Fruit fly (Drosophila melanogaster) whole organism, embryonic: ENCODE results near the gene CG15019.

Experiments
- CG13424 ChIP-seq: fragments of 200-800 bp; sonication (Bioruptor generic); optimal IDR thresholded peaks from 2 replicates; lab custom pipeline; 2019; ENCODE audit warnings: missing biosample characterization, mild to moderate bottlenecking, missing genetic modification characterization, moderate library complexity
- CG14014 ChIP-seq: fragments of 200-800 bp; sonication (Bioruptor generic); IDR thresholded peaks from 2 replicates; pipeline ENCODE4 v1.3.6; 2022; ENCODE audit warnings: missing biosample characterization, missing genetic modification characterization
- CG14667 ChIP-seq: fragments of 200-800 bp; sonication (Bioruptor generic); IDR thresholded peaks from 2 replicates; pipeline ENCODE4 v1.3.6; 2022; ENCODE audit warnings: missing biosample characterization, missing genetic modification characterization
- CG15696 ChIP-seq: fragments of 200-800 bp; sonication (Bioruptor generic); optimal IDR thresholded peaks from 2 replicates; lab custom pipeline; 2019; ENCODE audit warnings: missing biosample characterization, mild to moderate bottlenecking, missing genetic modification characterization, moderate library complexity
- CG1603 ChIP-seq: fragments of 200-800 bp; sonication (Bioruptor generic); optimal IDR thresholded peaks from 2 replicates; lab custom pipeline; 2019; ENCODE audit warnings: missing biosample characterization, mild to moderate bottlenecking, missing genetic modification characterization, moderate library complexity
- CG17912 ChIP-seq: fragments of 200-800 bp; sonication (Bioruptor generic); optimal IDR thresholded peaks from 2 replicates; lab custom pipeline; 2018; ENCODE audit warnings: missing biosample characterization, mild to moderate bottlenecking, missing genetic modification characterization
- CG32532 ChIP-seq: fragments of 200-800 bp; sonication (Bioruptor generic); IDR thresholded peaks from 2 replicates; pipeline ENCODE4 v1.3.6; 2022; ENCODE audit warnings: missing biosample characterization, missing genetic modification characterization
- CG33557 ChIP-seq: fragments of 200-800 bp; sonication (Bioruptor generic); optimal IDR thresholded peaks from 2 replicates; lab custom pipeline; 2019; ENCODE audit warnings: missing biosample characterization, mild to moderate bottlenecking, missing genetic modification characterization, moderate library complexity
- CG6272 ChIP-seq: fragments of 200-800 bp; sonication (Bioruptor generic); IDR thresholded peaks from 2 replicates; pipeline ENCODE4 v1.3.6; 2022; ENCODE audit warnings: missing biosample characterization, missing genetic modification characterization
- CG9437 ChIP-seq: fragments of 200-800 bp; sonication (Bioruptor generic); optimal IDR thresholded peaks from 2 replicates; lab custom pipeline; 2018; ENCODE audit warnings: missing biosample characterization, mild to moderate bottlenecking, missing genetic modification characterization
- CrebB ChIP-seq: fragments of 200-800 bp; sonication (Bioruptor generic); optimal IDR thresholded peaks from 3 replicates; lab custom pipeline; 2018; ENCODE audit warnings: missing biosample characterization, mild to moderate bottlenecking, missing genetic modification characterization
- D ChIP-seq, 2 experiments: fragments of 200-800 bp in 1 of 2; fragments of >200 bp in 1 of 2; sonication (Bioruptor generic) in 1 of 2; optimal IDR thresholded peaks; 2 replicates in 1 of 2; 3 replicates in 1 of 2; lab custom pipeline; 2017; ENCODE audit warnings: mild to moderate bottlenecking in 1 of 2, missing biosample characterization in 1 of 2, missing genetic modification characterization in 1 of 2, missing genetic modification reagents in 1 of 2
- Drgx ChIP-seq: fragments of 200-800 bp; sonication (Bioruptor generic); IDR thresholded peaks from 2 replicates; pipeline ENCODE4 v1.3.6; 2022; ENCODE audit warnings: missing biosample characterization, missing genetic modification characterization
- Hr3 ChIP-seq: fragments of 200-800 bp; sonication (Bioruptor generic); optimal IDR thresholded peaks from 3 replicates; lab custom pipeline; 2016; ENCODE audit warnings: missing biosample characterization, missing genetic modification characterization
- Hr39 ChIP-seq: fragments of >200 bp; optimal IDR thresholded peaks from 2 replicates; lab custom pipeline; 2017
- Hr78 ChIP-seq, 2 experiments: fragments of 200-800 bp in 1 of 2; fragments of >200 bp in 1 of 2; sonication (Bioruptor generic) in 1 of 2; optimal IDR thresholded peaks; 2 replicates each; lab custom pipeline; 2017 to 2019; ENCODE audit warnings: missing biosample characterization in 2 of 2, missing genetic modification characterization in 2 of 2, mild to moderate bottlenecking in 1 of 2, moderate library complexity in 1 of 2
- Jarid2 ChIP-seq: fragments of 200-800 bp; sonication (Bioruptor generic); optimal IDR thresholded peaks from 3 replicates; lab custom pipeline; 2017; ENCODE audit warnings: mild to moderate bottlenecking, missing biosample characterization, missing genetic modification reagents, missing genetic modification characterization
- MTF-1 ChIP-seq: fragments of 200-800 bp; sonication (Bioruptor generic); optimal IDR thresholded peaks from 2 replicates; lab custom pipeline; 2018; ENCODE audit warnings: missing biosample characterization, mild to moderate bottlenecking, missing genetic modification characterization, borderline replicate concordance
- NC2β ChIP-seq: fragments of 200-800 bp; sonication (Bioruptor generic); optimal IDR thresholded peaks from 2 replicates; lab custom pipeline; 2016; ENCODE audit warnings: missing biosample characterization, missing genetic modification characterization
- Spps ChIP-seq: fragments of 200-800 bp; sonication (Bioruptor generic); optimal IDR thresholded peaks from 2 replicates; lab custom pipeline; 2018; ENCODE audit warnings: missing biosample characterization, mild to moderate bottlenecking, missing genetic modification characterization
- Sry-δ ChIP-seq: fragments of 200-800 bp; sonication (Bioruptor generic); optimal IDR thresholded peaks from 2 replicates; lab custom pipeline; 2016; ENCODE audit warnings: missing biosample characterization, missing genetic modification characterization
- Trl ChIP-seq, 3 experiments: fragments of >200 bp in 2 of 3; fragments of 200-800 bp in 1 of 3; sonication (Bioruptor generic) in 1 of 3; optimal IDR thresholded peaks; 2 replicates in 1 of 3; 3 replicates in 2 of 3; lab custom pipeline; 2016 to 2017; ENCODE audit warnings: missing biosample characterization in 1 of 3, missing genetic modification characterization in 1 of 3
- Usf ChIP-seq: fragments of 200-800 bp; sonication (Bioruptor generic); optimal IDR thresholded peaks from 2 replicates; lab custom pipeline; 2017; ENCODE audit warnings: missing genotype, missing biosample characterization, missing genetic modification characterization
- Xrp1 ChIP-seq: fragments of 200-800 bp; sonication (Bioruptor generic); IDR thresholded peaks from 2 replicates; pipeline ENCODE4 v1.3.6; 2022; ENCODE audit warnings: missing biosample characterization, missing genetic modification characterization
- bcd ChIP-seq: fragments of 200-800 bp; sonication (Bioruptor generic); optimal IDR thresholded peaks from 2 replicates; lab custom pipeline; 2017; ENCODE audit warnings: missing biosample characterization, mild to moderate bottlenecking, missing genetic modification characterization
- bsh ChIP-seq, 2 experiments: fragments of 200-800 bp; sonication (Bioruptor generic); optimal IDR thresholded peaks; 2 replicates each; lab custom pipeline; 2017 to 2018; ENCODE audit warnings: mild to moderate bottlenecking in 2 of 2, missing biosample characterization in 2 of 2, missing genetic modification characterization in 2 of 2, moderate library complexity in 1 of 2
- chn ChIP-seq: fragments of 200-800 bp; sonication (Bioruptor generic); optimal IDR thresholded peaks from 2 replicates; lab custom pipeline; 2016; ENCODE audit warnings: missing biosample characterization, missing genetic modification characterization
- crc ChIP-seq: fragments of 200-800 bp; sonication (Bioruptor generic); optimal IDR thresholded peaks from 2 replicates; lab custom pipeline; 2016; ENCODE audit warnings: missing biosample characterization, missing genetic modification characterization
- dati ChIP-seq: fragments of 200-800 bp; sonication (Bioruptor generic); IDR thresholded peaks from 2 replicates; pipeline ENCODE4 v1.3.6; 2022; ENCODE audit warnings: missing biosample characterization, missing genetic modification characterization
- dmrt99B ChIP-seq: fragments of 200-800 bp; sonication (Bioruptor generic); optimal IDR thresholded peaks from 2 replicates; lab custom pipeline; 2018; ENCODE audit warnings: missing biosample characterization, mild to moderate bottlenecking, missing genetic modification characterization, moderate library complexity
- ftz-f1 ChIP-seq: fragments of 200-800 bp; sonication (Bioruptor generic); optimal IDR thresholded peaks from 2 replicates; lab custom pipeline; 2016; ENCODE audit warnings: missing biosample characterization, missing genetic modification characterization
- fu2 ChIP-seq: fragments of 200-800 bp; sonication (Bioruptor generic); optimal IDR thresholded peaks from 2 replicates; lab custom pipeline; 2016; ENCODE audit warnings: missing biosample characterization, missing genetic modification characterization
- grau ChIP-seq: fragments of 200-800 bp; optimal IDR thresholded peaks from 3 replicates; lab custom pipeline; 2019; ENCODE audit warnings: missing biosample characterization, mild to moderate bottlenecking, missing genetic modification characterization, moderate library complexity
- gsb ChIP-seq: fragments of 200-800 bp; sonication (Bioruptor generic); IDR thresholded peaks from 2 replicates; pipeline ENCODE4 v1.3.6; 2022; ENCODE audit warnings: missing biosample characterization, missing genetic modification characterization
- hb ChIP-seq: fragments of 200-800 bp; sonication (Bioruptor generic); IDR thresholded peaks from 3 replicates; pipeline ENCODE4 v1.3.6; 2022; ENCODE audit warnings: missing biosample characterization, missing genetic modification characterization; ENCODE audit not compliant: partially characterized antibody
- hkb ChIP-seq, 2 experiments: fragments of 200-800 bp in 1 of 2; fragments of >200 bp in 1 of 2; sonication (Bioruptor generic) in 1 of 2; IDR thresholded peaks in 1 of 2; optimal IDR thresholded peaks in 1 of 2; 2 replicates each; pipeline versions ENCODE4 v1.3.6 to Lab custom; 2017 to 2022; ENCODE audit warnings: missing biosample characterization in 1 of 2, missing genetic modification characterization in 1 of 2
- ind ChIP-seq: fragments of 200-800 bp; sonication (Bioruptor generic); optimal IDR thresholded peaks from 3 replicates; lab custom pipeline; 2016; ENCODE audit warnings: missing biosample characterization, missing genetic modification characterization
- insv ChIP-seq, 2 experiments: fragments of 200-800 bp; sonication (Bioruptor generic); optimal IDR thresholded peaks; 3 replicates each; lab custom pipeline; 2016 to 2018; ENCODE audit warnings: missing biosample characterization in 2 of 2, missing genetic modification characterization in 2 of 2
- maf-S ChIP-seq: fragments of 200-800 bp; sonication (Bioruptor generic); optimal IDR thresholded peaks from 2 replicates; lab custom pipeline; 2016; ENCODE audit warnings: missing biosample characterization, missing genetic modification characterization
- nerfin-1 ChIP-seq: fragments of 200-800 bp; sonication (Bioruptor generic); optimal IDR thresholded peaks from 3 replicates; lab custom pipeline; 2019; ENCODE audit warnings: missing biosample characterization, mild to moderate bottlenecking, missing genetic modification characterization, moderate library complexity
- odd ChIP-seq: fragments of 200-800 bp; sonication (Bioruptor generic); optimal IDR thresholded peaks from 2 replicates; lab custom pipeline; 2017; ENCODE audit warnings: missing biosample characterization, mild to moderate bottlenecking, missing genetic modification characterization
- p53 ChIP-seq: fragments of 200-800 bp; sonication (Bioruptor generic); optimal IDR thresholded peaks from 2 replicates; lab custom pipeline; 2016; ENCODE audit warnings: missing biosample characterization, missing genetic modification characterization
- prd ChIP-seq, 3 experiments: fragments of >200 bp in 2 of 3; fragments of 200-800 bp in 1 of 3; sonication (Bioruptor generic) in 1 of 3; optimal IDR thresholded peaks in 2 of 3; IDR thresholded peaks in 1 of 3; 2 replicates in 2 of 3; 3 replicates in 1 of 3; pipeline versions ENCODE4 v1.3.6 to Lab custom; 2017 to 2022; ENCODE audit warnings: missing biosample characterization in 1 of 3, missing genetic modification characterization in 1 of 3
- pros ChIP-seq: fragments of 200-800 bp; sonication (Bioruptor generic); optimal IDR thresholded peaks from 3 replicates; lab custom pipeline; 2019; ENCODE audit warnings: missing biosample characterization, mild to moderate bottlenecking, missing genetic modification characterization, moderate library complexity
- slp2 ChIP-seq: fragments of 200-800 bp; sonication (Bioruptor generic); optimal IDR thresholded peaks from 2 replicates; lab custom pipeline; 2016; ENCODE audit warnings: missing biosample characterization, missing genetic modification characterization
- tap ChIP-seq: fragments of 200-800 bp; optimal IDR thresholded peaks from 3 replicates; lab custom pipeline; 2019; ENCODE audit warnings: missing biosample characterization, mild to moderate bottlenecking, missing genetic modification characterization, moderate library complexity
- yki ChIP-seq: fragments of >200 bp; optimal IDR thresholded peaks from 3 replicates; lab custom pipeline; 2018
- zfh2 ChIP-seq: fragments of 200-800 bp; sonication (Bioruptor generic); optimal IDR thresholded peaks from 2 replicates; lab custom pipeline; 2016; ENCODE audit warnings: missing biosample characterization, missing genetic modification characterization

The CG15019 gene

DNA sequence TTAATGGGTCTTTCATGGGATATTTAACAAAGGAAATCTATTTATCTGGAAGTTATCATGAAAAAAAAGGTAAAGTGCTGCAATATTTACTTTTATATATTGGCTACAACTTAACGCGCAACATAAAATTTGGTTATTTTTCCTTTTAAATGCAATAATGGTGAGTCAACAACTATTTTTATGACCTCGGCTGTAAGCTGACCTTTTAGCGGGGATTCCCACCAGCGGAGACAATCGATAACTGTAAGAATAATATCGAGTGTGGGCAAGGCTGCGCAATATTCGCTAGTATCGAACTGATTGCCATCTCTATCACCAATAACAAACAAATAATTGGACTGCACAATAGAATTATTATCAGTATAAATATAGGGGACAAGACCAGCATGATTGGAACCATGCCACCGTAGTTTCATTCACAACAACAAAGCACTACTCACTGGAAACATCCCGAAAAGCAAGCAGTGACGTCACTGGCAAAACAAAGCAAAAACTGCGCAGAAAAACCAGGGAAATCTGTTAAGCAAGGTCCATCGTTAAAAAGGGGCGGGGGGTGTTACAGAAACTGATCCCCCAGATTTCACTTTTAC, 2.6 kb downstream of the CG15019 start, which contains the start of gene Syx17 (continued):
- peak; percentile 10 for TF ChIP-seq crc (GFP tag; lab: Kevin White, UChicago)
- peak; percentile 49 for TF ChIP-seq fu2 (GFP tag; lab: Kevin White, UChicago)
- TF ChIP-seq D (optimal IDR thresholded peaks at IDR 0.05; lab: Kevin White, UChicago): no peak
- peak; percentile 36 for TF ChIP-seq D (GFP tag; optimal IDR thresholded peaks at IDR 0.05; lab: Kevin White, UChicago)
- TF ChIP-seq gsb (GFP tag; lab: Robert Waterston, UW): no peak
- TF ChIP-seq Hr3 (GFP tag; lab: Kevin White, UChicago): peak; percentile 63
- TF ChIP-seq prd (optimal IDR thresholded peaks at IDR 0.05; lab: Kevin White, UChicago): no peak
- TF ChIP-seq prd (GFP tag; IDR thresholded peaks at IDR 0.05; lab: Robert Waterston, UW): peak; percentile 53; the same call in 2 of the 3 replicates
- TF ChIP-seq CG14667 (GFP tag; lab: Robert Waterston, UW): no peak
- no peak for TF ChIP-seq Usf (GFP tag; lab: Kevin White, UChicago)
- TF ChIP-seq CG32532 (GFP tag; lab: Robert Waterston, UW): peak; percentile 70
- TF ChIP-seq CG1603: peak; percentile 84
- peak; percentile 32 for TF ChIP-seq ind (GFP tag; lab: Kevin White, UChicago)
- TF ChIP-seq CG6272 (GFP tag; lab: Robert Waterston, UW): peak; percentile 52; the same call in 1 of the 2 replicates
- TF ChIP-seq tap (tag; lab: Kevin White, UChicago): peak; percentile 27
- peak; percentile 95 for TF ChIP-seq ftz-f1 (GFP tag; lab: Kevin White, UChicago)
- TF ChIP-seq Hr39 (lab: Kevin White, UChicago): no peak
- peak in 1 of 2 experiments; percentile 61 for TF ChIP-seq bsh (GFP tag; optimal IDR thresholded peaks at IDR 0.05; lab: Kevin White, UChicago)
- TF ChIP-seq MTF-1 (GFP tag; lab: Kevin White, UChicago): no peak
- TF ChIP-seq CG33557 (GFP tag; lab: Kevin White, UChicago): no peak
- peak; percentile 59 for TF ChIP-seq zfh2 (GFP tag; lab: Kevin White, UChicago)
- TF ChIP-seq CG14014 (GFP tag; lab: Robert Waterston, UW): 0 out of 2 replicates have a peak, but pooled peaks have one; percentile 23
- peak; percentile 46 for TF ChIP-seq CG13424 (tag; lab: Kevin White, UChicago)
- TF ChIP-seq nerfin-1 (tag; lab: Kevin White, UChicago): peak; percentile 2
- TF ChIP-seq Hr78 (GFP tag; optimal IDR thresholded peaks at IDR 0.05; lab: Kevin White, UChicago): peak; percentile 76 to 100
- peak; percentile 39 for TF ChIP-seq slp2
- TF ChIP-seq chn (GFP tag; lab: Kevin White, UChicago): peak; percentile 69
- peak; percentile 41 for TF ChIP-seq CG9437 (GFP tag; lab: Kevin White, UChicago)
- TF ChIP-seq maf-S: peak; percentile 50
- no peak for TF ChIP-seq dati (GFP tag; lab: Robert Waterston, UW)
- TF ChIP-seq grau (tag; lab: Kevin White, UChicago): peak; percentile 60
- no peak for TF ChIP-seq CG17912 (GFP tag; lab: Kevin White, UChicago)
- TF ChIP-seq insv (GFP tag; optimal IDR thresholded peaks at IDR 0.05; lab: Kevin White, UChicago): peak in 1 of 2 experiments; percentile 36
- peak; percentile 60 for TF ChIP-seq CrebB (tag; lab: Kevin White, UChicago)
- TF ChIP-seq Trl (optimal IDR thresholded peaks at IDR 0.05; lab: Kevin White, UChicago): no peak
- peak; percentile 56 for TF ChIP-seq Trl (GFP tag; optimal IDR thresholded peaks at IDR 0.05; lab: Kevin White, UChicago)
- peak; percentile 97 for TF ChIP-seq Sry-δ
- TF ChIP-seq Jarid2 (GFP tag; lab: Kevin White, UChicago): peak; percentile 50
- TF ChIP-seq hkb (optimal IDR thresholded peaks at IDR 0.05; lab: Kevin White, UChicago): no peak
- TF ChIP-seq hkb (GFP tag; IDR thresholded peaks at IDR 0.05; lab: Robert Waterston, UW): peak; percentile 57
- TF ChIP-seq yki: no peak
- TF ChIP-seq odd (GFP tag; lab: Kevin White, UChicago): no peak
- peak; percentile 22 for TF ChIP-seq Spps
- TF ChIP-seq Xrp1 (GFP tag; lab: Robert Waterston, UW): peak; percentile 31; the same call in 1 of the 2 replicates
- peak; percentile 72 for TF ChIP-seq hb
- peak; percentile 50 for TF ChIP-seq CG15696 (tag; lab: Kevin White, UChicago)
- TF ChIP-seq NC2β: peak; percentile 65
- TF ChIP-seq Drgx (GFP tag; lab: Robert Waterston, UW): peak; percentile 70
- no peak for TF ChIP-seq pros (GFP tag; lab: Kevin White, UChicago)
- peak; percentile 51 for TF ChIP-seq bcd (GFP tag; lab: Kevin White, UChicago)
- TF ChIP-seq p53: peak; percentile 60
- TF ChIP-seq dmrt99B (tag; lab: Kevin White, UChicago): peak; percentile 61
